Worm (Caenorhabditis elegans) whole organism, early embryonic: ENCODE measurements around the gene C09F9.2.

Experiments used
- B0310.2 ChIP-seq: sonication (generic microtip); optimal IDR thresholded peaks from 2 replicates; lab custom pipeline; 2016; ENCODE audit warnings: mild to moderate bottlenecking, missing genetic modification characterization, missing compliant biosample characterization
- F13C5.2 ChIP-seq: sonication (generic microtip); optimal IDR thresholded peaks from 2 replicates; lab custom pipeline; 2017; ENCODE audit warnings: mild to moderate bottlenecking, missing genetic modification characterization, inconsistent platforms, missing compliant biosample characterization
- aly-1 ChIP-seq: sonication (generic microtip); optimal IDR thresholded peaks from 2 replicates; lab custom pipeline; 2016; ENCODE audit warnings: missing genetic modification characterization, missing compliant biosample characterization
- ama-1 ChIP-seq: fragments of 150-350 bp; optimal IDR thresholded peaks from 2 replicates; lab custom pipeline; 2014
- ceh-13 ChIP-seq: fragments of 200-800 bp; sonication (Bioruptor generic); optimal IDR thresholded peaks from 2 replicates; lab custom pipeline; 2018; ENCODE audit warnings: mild to moderate bottlenecking, missing genetic modification characterization, missing compliant biosample characterization
- ceh-36 ChIP-seq: sonication (generic microtip); optimal IDR thresholded peaks from 2 replicates; lab custom pipeline; 2016; ENCODE audit warnings: missing genetic modification characterization, inconsistent platforms, missing compliant biosample characterization
- ets-7 ChIP-seq: sonication (generic microtip); optimal IDR thresholded peaks from 2 replicates; lab custom pipeline; 2016; ENCODE audit warnings: missing genotype, missing genetic modification characterization, missing compliant biosample characterization
- flt-1 ChIP-seq: fragments of 200-800 bp; sonication (Bioruptor generic); IDR thresholded peaks from 2 replicates; pipeline ENCODE4 v1.3.6; 2022; ENCODE audit warnings: missing genetic modification characterization, missing compliant biosample characterization
- hmbx-1 ChIP-seq: sonication (generic microtip); optimal IDR thresholded peaks from 2 replicates; lab custom pipeline; 2016; ENCODE audit warnings: mild to moderate bottlenecking, missing genetic modification characterization, missing compliant biosample characterization
- hmg-4 ChIP-seq: fragments of 200-800 bp; sonication (Bioruptor generic); optimal IDR thresholded peaks from 2 replicates; lab custom pipeline; 2018; ENCODE audit warnings: mild to moderate bottlenecking, missing genetic modification characterization, missing compliant biosample characterization
- hnd-1 ChIP-seq: sonication (generic microtip); optimal IDR thresholded peaks from 2 replicates; lab custom pipeline; 2016; ENCODE audit warnings: missing genetic modification characterization, missing compliant biosample characterization
- pes-1 ChIP-seq: fragments of 200-800 bp; sonication (Bioruptor generic); IDR thresholded peaks from 2 replicates; pipeline ENCODE4 v1.3.6; 2022; ENCODE audit warnings: missing genetic modification reagents, missing genetic modification characterization, missing compliant biosample characterization
- scrt-1 ChIP-seq: fragments of 200-800 bp; sonication (Bioruptor generic); IDR thresholded peaks from 2 replicates; pipeline ENCODE4 v1.3.6; 2022; ENCODE audit warnings: missing genetic modification characterization, missing compliant biosample characterization
- sea-1 ChIP-seq: fragments of 200-800 bp; sonication (Bioruptor generic); conservative IDR thresholded peaks from 2 replicates; pipeline ENCODE4 v1.3.6; 2022; ENCODE audit warnings: missing genetic modification characterization, missing compliant biosample characterization
- tbx-11 ChIP-seq: fragments of 200-800 bp; sonication (Bioruptor generic); IDR thresholded peaks from 2 replicates; pipeline ENCODE4 v1.3.6; 2022; ENCODE audit warnings: missing genetic modification characterization, missing compliant biosample characterization
- tbx-37 ChIP-seq: fragments of 200-800 bp; sonication (Bioruptor generic); conservative IDR thresholded peaks from 2 replicates; pipeline ENCODE4 v1.3.6; 2022; ENCODE audit warnings: missing genetic modification reagents, missing genetic modification characterization, missing compliant biosample characterization
- tra-4 ChIP-seq: sonication (generic microtip); optimal IDR thresholded peaks from 2 replicates; lab custom pipeline; 2017; ENCODE audit warnings: missing genetic modification characterization, missing compliant biosample characterization

The C09F9.2 gene

ce11 chrII:14705215-14705614, at the start of gene C09F9.2:
TSS of gene C09F9.2 (plus strand) at chrII:14705515.
- TF ChIP-seq F13C5.2 (tag; lab: Kevin White, UChicago) = no peak
- TF ChIP-seq ceh-36 (tag; lab: Kevin White, UChicago) = peak; percentile 0

ce11 chrII:14664647-14665518, 40.4 kb upstream of the C09F9.2 start:
- TF ChIP-seq sea-1 (no peak), F13C5.2 (tag; lab: Kevin White, UChicago) (no peak), aly-1 (tag; lab: Kevin White, UChicago) (no peak), tbx-11 (GFP tag; lab: Robert Waterston, UW) (no peak), hmbx-1 (no peak), hnd-1 (tag; lab: Kevin White, UChicago) (no peak), tra-4 (tag; lab: Kevin White, UChicago) (no peak), hmg-4 (GFP tag; lab: Kevin White, UChicago) (no peak), flt-1 (GFP tag; lab: Robert Waterston, UW) (no peak), ceh-13 (GFP tag; lab: Kevin White, UChicago) (no peak), pes-1 (GFP tag; lab: Robert Waterston, UW) (no peak), B0310.2 (tag; lab: Kevin White, UChicago) (no peak), ets-7 (tag; lab: Kevin White, UChicago) (no peak), tbx-37 (GFP tag; lab: Robert Waterston, UW) (no peak), ceh-36 (tag; lab: Kevin White, UChicago) (no peak), ama-1 (no peak)

- TF ChIP-seq sea-1 = no peak
- TF ChIP-seq ceh-13 (GFP tag; lab: Kevin White, UChicago) = no peak
- no peak for TF ChIP-seq hmbx-1
- no peak for TF ChIP-seq hmg-4 (GFP tag; lab: Kevin White, UChicago)
- TF ChIP-seq pes-1 (GFP tag; lab: Robert Waterston, UW) = no peak
Measured at ce11 chrII:14666274-14666673, 39.0 kb upstream of the C09F9.2 start.

- TF ChIP-seq hmg-4 (GFP tag; lab: Kevin White, UChicago) = no peak
- TF ChIP-seq scrt-1 (GFP tag; lab: Robert Waterston, UW) = no peak
- TF ChIP-seq ceh-36 (tag; lab: Kevin White, UChicago) = no peak
Measured at ce11 chrII:14668608-14669007, 36.7 kb upstream of the C09F9.2 start.

- no peak for TF ChIP-seq ceh-36 (tag; lab: Kevin White, UChicago)
Measured at ce11 chrII:14670175-14670574, 35.1 kb upstream of the C09F9.2 start.

DNA sequence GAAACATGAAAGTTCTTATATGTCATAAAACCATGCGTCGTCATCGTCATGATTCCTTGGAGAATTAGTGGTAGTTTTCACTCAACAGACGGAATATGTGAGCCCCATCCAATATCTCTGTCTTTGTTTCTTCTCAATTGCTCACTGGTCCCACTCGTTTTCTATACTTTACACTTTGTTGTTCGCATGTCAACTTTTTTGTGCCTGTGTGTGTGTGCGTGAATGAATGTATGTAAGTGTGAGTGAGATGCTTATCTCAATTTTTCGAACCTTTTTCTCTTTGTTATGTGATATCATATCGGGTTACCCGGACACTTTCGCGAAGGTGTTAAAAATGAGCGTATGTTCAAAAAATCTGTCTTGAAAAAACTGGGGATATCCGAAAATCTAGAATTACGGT, 33.2 kb upstream of the C09F9.2 start:
- TF ChIP-seq ceh-36 (tag; lab: Kevin White, UChicago) = no peak
- no peak for TF ChIP-seq ama-1
- TF ChIP-seq tbx-11 (GFP tag; lab: Robert Waterston, UW) = no peak
- TF ChIP-seq pes-1 (GFP tag; lab: Robert Waterston, UW) = no peak
- no peak for TF ChIP-seq hnd-1 (tag; lab: Kevin White, UChicago)
- no peak for TF ChIP-seq B0310.2 (tag; lab: Kevin White, UChicago)
- no peak for TF ChIP-seq flt-1 (GFP tag; lab: Robert Waterston, UW)

- no peak for TF ChIP-seq tbx-37 (GFP tag; lab: Robert Waterston, UW)
- no peak for TF ChIP-seq tbx-11 (GFP tag; lab: Robert Waterston, UW)
- TF ChIP-seq F13C5.2 (tag; lab: Kevin White, UChicago) = no peak
- TF ChIP-seq ets-7 (tag; lab: Kevin White, UChicago) = no peak
- TF ChIP-seq B0310.2 (tag; lab: Kevin White, UChicago) = no peak
- no peak for TF ChIP-seq hmg-4 (GFP tag; lab: Kevin White, UChicago)
Measured at ce11 chrII:14673636-14674035, 31.7 kb upstream of the C09F9.2 start.

ce11 chrII:14678157-14678556, 27.2 kb upstream of the C09F9.2 start, which contains the start of gene hhat-1:
TSS of gene hhat-1 (plus strand) at chrII:14678457.
- TF ChIP-seq hnd-1 (tag; lab: Kevin White, UChicago) (no peak), hmbx-1 (no peak), tbx-11 (GFP tag; lab: Robert Waterston, UW) (no peak), pes-1 (GFP tag; lab: Robert Waterston, UW) (no peak), ceh-13 (GFP tag; lab: Kevin White, UChicago) (no peak), tbx-37 (GFP tag; lab: Robert Waterston, UW) (no peak), ets-7 (tag; lab: Kevin White, UChicago) (no peak), F13C5.2 (tag; lab: Kevin White, UChicago) (no peak), tra-4 (tag; lab: Kevin White, UChicago) (no peak), sea-1 (no peak), aly-1 (tag; lab: Kevin White, UChicago) (no peak), flt-1 (GFP tag; lab: Robert Waterston, UW) (no peak)
